Fruit fly (Drosophila melanogaster): Measurements from ENCODE around the gene CG5906.

- TF ChIP-seq usp (GFP tag; optimal IDR thresholded peaks at IDR 0.05) (no peak), dmrt93B (GFP tag; optimal IDR thresholded peaks at IDR 0.05) (no peak), br (GFP tag; optimal IDR thresholded peaks at IDR 0.05) (no peak), Sp1 (GFP tag; optimal IDR thresholded peaks at IDR 0.05) (no peak), pan (optimal IDR thresholded peaks at IDR 0.05) (no peak), psq (GFP tag; optimal IDR thresholded peaks at IDR 0.05) (no peak), Abd-B (GFP tag; optimal IDR thresholded peaks at IDR 0.05) (no peak), fru (GFP tag; optimal IDR thresholded peaks at IDR 0.05) (no peak)
Observed at dm6 chr3L:11832360-11833295, 38.5 kb downstream of the CG5906 start.
